Fruit fly (Drosophila melanogaster) whole organism, embryonic: ENCODE measurements around the gene CG17028.

Source experiments
- Ada2b ChIP-seq: fragments of 200-800 bp; sonication (Bioruptor generic); IDR thresholded peaks from 2 replicates; pipeline ENCODE4 v1.3.6; 2022; ENCODE audit warnings: missing biosample characterization, missing genetic modification characterization
- BEAF-32 ChIP-seq: fragments of 200-800 bp; sonication (Bioruptor generic); optimal IDR thresholded peaks from 3 replicates; lab custom pipeline; 2017; ENCODE audit warnings: missing biosample characterization, missing genetic modification characterization, mild to moderate bottlenecking, moderate library complexity, missing genetic modification reagents
- CG10147 ChIP-seq: fragments of 200-800 bp; sonication (Bioruptor generic); optimal IDR thresholded peaks from 2 replicates; lab custom pipeline; 2019; ENCODE audit warnings: missing biosample characterization, mild to moderate bottlenecking, missing genetic modification characterization, moderate library complexity
- CG10654 ChIP-seq: fragments of 200-800 bp; sonication (Bioruptor generic); optimal IDR thresholded peaks from 2 replicates; lab custom pipeline; 2016; ENCODE audit warnings: missing biosample characterization, missing genetic modification characterization
- CG12299 ChIP-seq: fragments of 200-800 bp; sonication (Bioruptor generic); optimal IDR thresholded peaks from 2 replicates; lab custom pipeline; 2018; ENCODE audit warnings: missing biosample characterization, mild to moderate bottlenecking, missing genetic modification characterization
- CG12942 ChIP-seq: fragments of 200-800 bp; sonication (Bioruptor generic); optimal IDR thresholded peaks from 3 replicates; lab custom pipeline; 2016; ENCODE audit warnings: missing biosample characterization, missing genetic modification characterization
- CG15601 ChIP-seq: fragments of 200-800 bp; sonication (Bioruptor generic); optimal IDR thresholded peaks from 3 replicates; lab custom pipeline; 2019; ENCODE audit warnings: missing biosample characterization, mild to moderate bottlenecking, missing genetic modification characterization, moderate library complexity
- CG18262 ChIP-seq: fragments of 200-800 bp; optimal IDR thresholded peaks from 3 replicates; lab custom pipeline; 2019; ENCODE audit warnings: missing biosample characterization, mild to moderate bottlenecking, missing genetic modification characterization, moderate library complexity
- CG2678 ChIP-seq: fragments of 200-800 bp; sonication (Bioruptor generic); optimal IDR thresholded peaks from 3 replicates; lab custom pipeline; 2019; ENCODE audit warnings: missing biosample characterization, mild to moderate bottlenecking, missing genetic modification characterization, moderate library complexity
- CG3281 ChIP-seq: fragments of 200-800 bp; sonication (Bioruptor generic); optimal IDR thresholded peaks from 3 replicates; lab custom pipeline; 2017; ENCODE audit warnings: missing biosample characterization, mild to moderate bottlenecking, missing genetic modification characterization
- CG4730 ChIP-seq: fragments of 200-800 bp; sonication (Bioruptor generic); IDR thresholded peaks from 2 replicates; pipeline ENCODE4 v1.3.6; 2022; ENCODE audit warnings: missing biosample characterization, missing genetic modification characterization
- CG6175 ChIP-seq: fragments of 200-800 bp; sonication (Bioruptor generic); IDR thresholded peaks from 3 replicates; pipeline ENCODE4 v1.3.6; 2022; ENCODE audit warnings: missing biosample characterization, missing genetic modification characterization
- CG6272 ChIP-seq: fragments of 200-800 bp; sonication (Bioruptor generic); IDR thresholded peaks from 2 replicates; pipeline ENCODE4 v1.3.6; 2022; ENCODE audit warnings: missing biosample characterization, missing genetic modification characterization
- CG6791 ChIP-seq: fragments of 200-800 bp; sonication (Bioruptor generic); IDR thresholded peaks from 3 replicates; pipeline ENCODE4 v1.3.6; 2022; ENCODE audit warnings: missing biosample characterization, missing genetic modification characterization; ENCODE audit not compliant: partially characterized antibody
- CG7928 ChIP-seq: fragments of 200-800 bp; sonication (Bioruptor generic); optimal IDR thresholded peaks from 2 replicates; lab custom pipeline; 2017; ENCODE audit warnings: missing biosample characterization, mild to moderate bottlenecking, missing genetic modification characterization
- CG8765 ChIP-seq: fragments of 200-800 bp; sonication (Bioruptor generic); IDR thresholded peaks from 2 replicates; pipeline ENCODE4 v1.3.6; 2022; ENCODE audit warnings: missing biosample characterization, missing genetic modification characterization
- Chrac-16 ChIP-seq: fragments of 200-800 bp; sonication (Bioruptor generic); optimal IDR thresholded peaks from 3 replicates; lab custom pipeline; 2016; ENCODE audit warnings: missing biosample characterization, missing genetic modification characterization
- Dll ChIP-seq: fragments of 200-800 bp; sonication (Bioruptor generic); IDR thresholded peaks from 4 replicates; pipeline ENCODE4 v1.3.6; 2022; ENCODE audit warnings: missing biosample characterization, missing genetic modification characterization; ENCODE audit not compliant: partially characterized antibody
- Dref ChIP-seq: fragments of 200-800 bp; sonication (Bioruptor generic); IDR thresholded peaks from 2 replicates; pipeline ENCODE4 v1.3.6; 2022; ENCODE audit warnings: missing biosample characterization, missing genetic modification characterization
- Gug ChIP-seq: fragments of 200-800 bp; sonication (Bioruptor generic); IDR thresholded peaks from 4 replicates; pipeline ENCODE4 v1.3.6; 2022; ENCODE audit warnings: missing biosample characterization, missing genetic modification characterization
- Hr3 ChIP-seq: fragments of 200-800 bp; sonication (Bioruptor generic); optimal IDR thresholded peaks from 3 replicates; lab custom pipeline; 2016; ENCODE audit warnings: missing biosample characterization, missing genetic modification characterization
- Kr ChIP-seq: fragments of 200-800 bp; sonication (Bioruptor generic); optimal IDR thresholded peaks from 2 replicates; lab custom pipeline; 2017; ENCODE audit warnings: missing biosample characterization, mild to moderate bottlenecking, missing genetic modification characterization
- Max ChIP-seq: fragments of 200-800 bp; sonication (Bioruptor generic); optimal IDR thresholded peaks from 2 replicates; lab custom pipeline; 2016; ENCODE audit warnings: missing biosample characterization, mild to moderate bottlenecking, missing genetic modification characterization
- Med ChIP-seq: fragments of 200-800 bp; sonication (Bioruptor generic); peaks from one replicate; lab custom pipeline; 2016; ENCODE audit warnings: missing biosample characterization, missing genetic modification characterization, mild to moderate bottlenecking, inconsistent platforms, moderate library complexity
- Meics ChIP-seq: fragments of 200-800 bp; sonication (Bioruptor generic); optimal IDR thresholded peaks from 2 replicates; lab custom pipeline; 2017; ENCODE audit warnings: missing biosample characterization, mild to moderate bottlenecking, missing genetic modification characterization
- PHDP ChIP-seq: fragments of 200-800 bp; sonication (Bioruptor generic); optimal IDR thresholded peaks from 3 replicates; lab custom pipeline; 2018; ENCODE audit warnings: missing biosample characterization, mild to moderate bottlenecking, missing genetic modification characterization, moderate library complexity
- Ravus ChIP-seq: fragments of 200-800 bp; sonication (Bioruptor generic); IDR thresholded peaks from 2 replicates; pipeline ENCODE4 v1.3.6; 2022; ENCODE audit warnings: missing biosample characterization, missing genetic modification characterization
- Six4 ChIP-seq: fragments of 200-800 bp; sonication (Bioruptor generic); optimal IDR thresholded peaks from 2 replicates; lab custom pipeline; 2016; ENCODE audit warnings: missing biosample characterization, missing genetic modification characterization
- Tbp ChIP-seq: fragments of >200 bp; optimal IDR thresholded peaks from 2 replicates; lab custom pipeline; 2018; ENCODE audit warnings: missing biosample characterization, missing genetic modification characterization
- bigmax ChIP-seq: fragments of 200-800 bp; sonication (Bioruptor generic); optimal IDR thresholded peaks from 2 replicates; lab custom pipeline; 2018; ENCODE audit warnings: missing biosample characterization, mild to moderate bottlenecking, missing genetic modification characterization
- bsh ChIP-seq, 2 experiments: fragments of 200-800 bp; sonication (Bioruptor generic); optimal IDR thresholded peaks; 2 replicates each; lab custom pipeline; 2017 to 2018; ENCODE audit warnings: mild to moderate bottlenecking in 2 of 2, missing biosample characterization in 2 of 2, missing genetic modification characterization in 2 of 2, moderate library complexity in 1 of 2
- ci ChIP-seq: fragments of 200-800 bp; sonication (Bioruptor generic); IDR thresholded peaks from 3 replicates; pipeline ENCODE4 v1.3.6; 2022; ENCODE audit warnings: missing biosample characterization, missing genetic modification characterization
- dysf ChIP-seq: fragments of 200-800 bp; sonication (Bioruptor generic); IDR thresholded peaks from 3 replicates; pipeline ENCODE4 v1.3.6; 2022; ENCODE audit warnings: missing biosample characterization, missing genetic modification characterization
- esg ChIP-seq: fragments of 200-800 bp; sonication (Bioruptor generic); conservative IDR thresholded peaks from 2 replicates; pipeline ENCODE4 v1.3.6; 2022; ENCODE audit warnings: missing biosample characterization, missing genetic modification characterization
- eve ChIP-seq, 2 experiments: fragments of >200 bp; optimal IDR thresholded peaks; 2 replicates each; lab custom pipeline; 2017; ENCODE audit warnings: missing biosample characterization in 2 of 2, missing genetic modification characterization in 2 of 2
- exex ChIP-seq: fragments of 200-800 bp; sonication (Bioruptor generic); optimal IDR thresholded peaks from 4 replicates; lab custom pipeline; 2018; ENCODE audit warnings: missing biosample characterization, mild to moderate bottlenecking, missing genetic modification characterization, moderate library complexity
- eyg ChIP-seq: fragments of 200-800 bp; sonication (Bioruptor generic); optimal IDR thresholded peaks from 3 replicates; lab custom pipeline; 2016; ENCODE audit warnings: missing biosample characterization, missing genetic modification characterization
- fru ChIP-seq: fragments of >200 bp; optimal IDR thresholded peaks from 2 replicates; lab custom pipeline; 2017
- gcm ChIP-seq: fragments of 200-800 bp; sonication (Bioruptor generic); optimal IDR thresholded peaks from 2 replicates; lab custom pipeline; 2019; ENCODE audit warnings: missing biosample characterization, mild to moderate bottlenecking, missing genetic modification characterization, moderate library complexity
- gsb ChIP-seq: fragments of 200-800 bp; sonication (Bioruptor generic); IDR thresholded peaks from 2 replicates; pipeline ENCODE4 v1.3.6; 2022; ENCODE audit warnings: missing biosample characterization, missing genetic modification characterization
- hkb ChIP-seq, 2 experiments: fragments of 200-800 bp in 1 of 2; fragments of >200 bp in 1 of 2; sonication (Bioruptor generic) in 1 of 2; IDR thresholded peaks in 1 of 2; optimal IDR thresholded peaks in 1 of 2; 2 replicates each; pipeline versions ENCODE4 v1.3.6 to Lab custom; 2017 to 2022; ENCODE audit warnings: missing biosample characterization in 1 of 2, missing genetic modification characterization in 1 of 2
- jigr1 ChIP-seq: fragments of 200-800 bp; sonication (Bioruptor generic); IDR thresholded peaks from 3 replicates; pipeline ENCODE4 v1.3.6; 2022; ENCODE audit warnings: missing biosample characterization, missing genetic modification characterization
- lbe ChIP-seq: fragments of 200-800 bp; sonication (Bioruptor generic); optimal IDR thresholded peaks from 2 replicates; lab custom pipeline; 2016; ENCODE audit warnings: missing biosample characterization, mild to moderate bottlenecking, missing genetic modification characterization
- oc ChIP-seq: fragments of 200-800 bp; sonication (Bioruptor generic); optimal IDR thresholded peaks from 2 replicates; lab custom pipeline; 2018; ENCODE audit warnings: missing biosample characterization, mild to moderate bottlenecking, missing genetic modification characterization, moderate library complexity
- odd ChIP-seq: fragments of 200-800 bp; sonication (Bioruptor generic); optimal IDR thresholded peaks from 2 replicates; lab custom pipeline; 2017; ENCODE audit warnings: missing biosample characterization, mild to moderate bottlenecking, missing genetic modification characterization
- pros ChIP-seq: fragments of 200-800 bp; sonication (Bioruptor generic); optimal IDR thresholded peaks from 3 replicates; lab custom pipeline; 2019; ENCODE audit warnings: missing biosample characterization, mild to moderate bottlenecking, missing genetic modification characterization, moderate library complexity
- sob ChIP-seq: fragments of 200-800 bp; sonication (Bioruptor generic); IDR thresholded peaks from 2 replicates; pipeline ENCODE4 v1.3.6; 2022; ENCODE audit warnings: missing biosample characterization, missing genetic modification characterization
- stwl ChIP-seq: fragments of 200-800 bp; sonication (Bioruptor generic); optimal IDR thresholded peaks from 3 replicates; lab custom pipeline; 2018; ENCODE audit warnings: missing biosample characterization, mild to moderate bottlenecking, missing genetic modification characterization, moderate library complexity
- toy ChIP-seq: fragments of 200-800 bp; sonication (Bioruptor generic); IDR thresholded peaks from 2 replicates; pipeline ENCODE4 v1.3.6; 2022; ENCODE audit warnings: missing biosample characterization, missing genetic modification characterization
- trh ChIP-seq: fragments of 200-800 bp; sonication (Bioruptor generic); optimal IDR thresholded peaks from 2 replicates; lab custom pipeline; 2016; ENCODE audit warnings: missing biosample characterization, missing genetic modification characterization

The CG17028 gene

dm6 chr3L:15958612-15959315, 19.6 kb upstream of the CG17028 start, which contains the start of gene CG17032 (continued):
- no peak for TF ChIP-seq BEAF-32 (GFP tag; lab: Kevin White, UChicago)
- no peak for TF ChIP-seq CG4730 (GFP tag; lab: Robert Waterston, UW)
- no peak for TF ChIP-seq eyg (GFP tag; lab: Kevin White, UChicago)
- no peak for TF ChIP-seq CG12942 (GFP tag; lab: Kevin White, UChicago)
- no peak for TF ChIP-seq Kr (GFP tag; lab: Kevin White, UChicago)
- no peak for TF ChIP-seq eve (GFP tag; optimal IDR thresholded peaks at IDR 0.05; lab: Kevin White, UChicago)
- TF ChIP-seq esg (GFP tag; lab: Robert Waterston, UW), result no peak
- no peak for TF ChIP-seq toy
- no peak for TF ChIP-seq Gug
- no peak for TF ChIP-seq fru (lab: Kevin White, UChicago)
- no peak for TF ChIP-seq jigr1 (GFP tag; lab: Robert Waterston, UW)
- peak; percentile 51; the same call in 1 of the 3 replicates for TF ChIP-seq CG6175 (GFP tag; lab: Robert Waterston, UW)
- TF ChIP-seq Med (GFP tag; lab: Kevin White, UChicago), result peak; percentile 62
- peak; percentile 74 for TF ChIP-seq CG15601
- TF ChIP-seq CG10654, result no peak
- no peak for TF ChIP-seq Tbp (GFP tag; lab: Kevin White, UChicago)
- no peak for TF ChIP-seq Chrac-16 (GFP tag; lab: Kevin White, UChicago)
- TF ChIP-seq CG3281 (GFP tag; lab: Kevin White, UChicago), result no peak
- TF ChIP-seq gsb (GFP tag; lab: Robert Waterston, UW), result no peak
- no peak for TF ChIP-seq bigmax (GFP tag; lab: Kevin White, UChicago)
- no peak for TF ChIP-seq CG7928 (GFP tag; lab: Kevin White, UChicago)
- no peak for TF ChIP-seq CG10147 (GFP tag; lab: Kevin White, UChicago)
- TF ChIP-seq exex, result no peak
- no peak for TF ChIP-seq odd (GFP tag; lab: Kevin White, UChicago)
- no peak for TF ChIP-seq PHDP
- TF ChIP-seq stwl (tag; lab: Kevin White, UChicago), result no peak
- no peak for TF ChIP-seq dysf
- TF ChIP-seq CG18262 (tag; lab: Kevin White, UChicago), result no peak
- TF ChIP-seq ci (GFP tag; lab: Robert Waterston, UW), result no peak
- TF ChIP-seq pros (GFP tag; lab: Kevin White, UChicago), result peak; percentile 53
- TF ChIP-seq Dll (GFP tag; lab: Robert Waterston, UW), result 0 out of 4 replicates have a peak, but pooled peaks have one; percentile 29
- no peak for TF ChIP-seq CG2678
- peak; percentile 7; the same call in 1 of the 2 replicates for TF ChIP-seq Ada2b (GFP tag; lab: Robert Waterston, UW)
- no peak for TF ChIP-seq oc (tag; lab: Kevin White, UChicago)
- TF ChIP-seq lbe (GFP tag; lab: Kevin White, UChicago), result no peak
- peak in 1 of 2 experiments; percentile 30 for TF ChIP-seq bsh (GFP tag; optimal IDR thresholded peaks at IDR 0.05; lab: Kevin White, UChicago)
- peak; percentile 24; the same call in 1 of the 3 replicates for TF ChIP-seq CG6791 (GFP tag; lab: Robert Waterston, UW)
- TF ChIP-seq Meics (GFP tag; lab: Kevin White, UChicago), result no peak
- no peak for TF ChIP-seq CG12299 (tag; lab: Kevin White, UChicago)
- TF ChIP-seq Ravus (GFP tag; lab: Robert Waterston, UW), result no peak
- no peak for TF ChIP-seq CG8765 (GFP tag; lab: Robert Waterston, UW)
- TF ChIP-seq gcm, result no peak
- no peak for TF ChIP-seq Max (GFP tag; lab: Kevin White, UChicago)
- TF ChIP-seq CG6272, result no peak
- no peak for TF ChIP-seq trh (GFP tag; lab: Kevin White, UChicago)
- TF ChIP-seq Hr3 (GFP tag; lab: Kevin White, UChicago), result no peak
- TF ChIP-seq Dref (GFP tag; lab: Robert Waterston, UW), result no peak
- TF ChIP-seq hkb (optimal IDR thresholded peaks at IDR 0.05; lab: Kevin White, UChicago), result no peak
- no peak for TF ChIP-seq hkb (GFP tag; IDR thresholded peaks at IDR 0.05; lab: Robert Waterston, UW)
- no peak for TF ChIP-seq Six4 (GFP tag; lab: Kevin White, UChicago)
- TF ChIP-seq sob (GFP tag; lab: Robert Waterston, UW), result 0 out of 2 replicates have a peak, but pooled peaks have one; percentile 17
